5 fruit fly cellular contexts compared by ENCODE assay signal in the genomic region with DNA sequence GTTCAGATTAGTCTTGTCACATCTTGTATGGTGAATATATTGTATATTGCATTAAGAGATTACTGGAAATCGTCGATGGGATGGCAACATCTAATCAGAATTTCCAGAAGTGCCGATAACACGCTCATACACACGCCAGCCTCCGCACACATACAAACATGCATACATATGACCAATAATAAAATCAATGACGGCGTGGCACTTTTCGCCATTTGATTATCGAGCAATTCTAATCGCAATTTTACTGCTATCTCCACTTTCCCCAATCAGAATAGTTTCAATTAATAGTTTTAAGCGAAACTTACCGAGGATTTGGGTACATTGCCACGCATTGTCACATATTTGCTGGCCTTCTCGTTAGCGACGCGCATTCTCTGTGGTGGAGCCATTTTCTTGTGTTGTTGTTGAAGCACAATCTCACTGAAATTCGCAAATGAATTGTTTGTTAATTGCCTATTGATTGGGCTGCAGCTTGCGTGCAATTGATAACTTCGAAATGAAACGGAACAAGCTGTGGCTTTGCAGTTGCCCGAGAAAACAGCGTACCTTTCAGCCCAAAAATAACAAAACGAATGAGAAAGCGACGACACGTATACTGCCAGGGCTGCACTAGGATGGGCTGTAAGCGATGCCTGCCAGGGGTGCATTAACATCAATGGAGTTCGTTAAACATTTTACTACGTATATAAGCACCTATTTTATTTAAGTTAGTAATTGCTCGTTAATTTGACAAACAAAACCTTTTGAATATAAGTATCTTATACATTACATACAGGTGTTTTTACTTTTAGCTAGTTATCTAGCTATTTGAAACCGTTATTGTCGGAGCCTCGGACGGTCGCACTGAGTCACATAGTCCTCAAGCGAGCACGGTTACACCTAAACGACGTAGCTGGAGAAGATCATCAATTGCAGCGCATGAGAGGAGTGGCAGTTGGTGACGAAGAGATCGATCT.
TF ChIP-seq lines count a peak whose summit lies in the region.

A gene (minus strand): TSS at position 601 of the 956 bp plus-strand sequence.
A gene (plus strand): TSS at position 644 of the 956 bp plus-strand sequence.

TF ChIP-seq in whole organism, adult, 20 proteins besides CTCF, POLR2A, EP300 and RAD21 (continued from another document):
- peak; percentile 91 for TF ChIP-seq ovo (GFP tag; optimal IDR thresholded peaks at IDR 0.05; lab: Kevin White, UChicago)
- TF ChIP-seq CG5204 (GFP tag; optimal IDR thresholded peaks at IDR 0.05; lab: Kevin White, UChicago), result peak; percentile 82
- TF ChIP-seq CG33017 (tag; optimal IDR thresholded peaks at IDR 0.05; lab: Kevin White, UChicago), result peak; percentile 62
- peak; percentile 81 for TF ChIP-seq CG14711 (tag; optimal IDR thresholded peaks at IDR 0.05; lab: Kevin White, UChicago)
- TF ChIP-seq CG7101 (tag; optimal IDR thresholded peaks at IDR 0.05; lab: Kevin White, UChicago), result peak; percentile 88

TF ChIP-seq in whole organism, embryonic, 481 proteins besides CTCF, POLR2A, EP300 and RAD21 (continued from another document and continues in another):
- TF ChIP-seq Sin3A (optimal IDR thresholded peaks at IDR 0.05; lab: Kevin White, UChicago) (peak; percentile 92), Bteb2 (GFP tag; optimal IDR thresholded peaks at IDR 0.05; lab: Kevin White, UChicago) (peak; percentile 79), Awh (GFP tag; IDR thresholded peaks at IDR 0.05; lab: Robert Waterston, UW) (no peak), CG2116 (GFP tag; optimal IDR thresholded peaks at IDR 0.05; lab: Kevin White, UChicago) (peak; percentile 93), tna (GFP tag; IDR thresholded peaks at IDR 0.05; lab: Robert Waterston, UW; ENCODE audit: partially characterized antibody) (no peak), CG2712 (tag; optimal IDR thresholded peaks at IDR 0.05; lab: Kevin White, UChicago) (peak; percentile 85), al (GFP tag; IDR thresholded peaks at IDR 0.05; lab: Robert Waterston, UW) (peak; percentile 73), bowl (GFP tag; IDR thresholded peaks at IDR 0.05; lab: Robert Waterston, UW) (no peak), CG4404 (GFP tag; IDR thresholded peaks at IDR 0.05; lab: Robert Waterston, UW) (peak; percentile 33; the same call in 1 of the 2 replicates), odd (GFP tag; optimal IDR thresholded peaks at IDR 0.05; lab: Kevin White, UChicago) (no peak), CG32767 (GFP tag; IDR thresholded peaks at IDR 0.05; lab: Robert Waterston, UW) (peak; percentile 64), Dll (GFP tag; IDR thresholded peaks at IDR 0.05; lab: Robert Waterston, UW; ENCODE audit: partially characterized antibody) (peak; percentile 43; the same call in 1 of the 4 replicates), fd96Cb (tag; optimal IDR thresholded peaks at IDR 0.05; lab: Kevin White, UChicago) (peak; percentile 57), CG2199 (GFP tag; IDR thresholded peaks at IDR 0.05; lab: Robert Waterston, UW) (0 out of 3 replicates have a peak, but pooled peaks have one; percentile 32), Ptx1 (GFP tag; IDR thresholded peaks at IDR 0.05; lab: Robert Waterston, UW) (peak; percentile 77), E2f1 (GFP tag; IDR thresholded peaks at IDR 0.05; lab: Robert Waterston, UW) (peak; percentile 53), zfh1 (GFP tag; IDR thresholded peaks at IDR 0.05; lab: Robert Waterston, UW) (peak; percentile 67; the same call in 2 of the 3 replicates), CG1792 (GFP tag; optimal IDR thresholded peaks at IDR 0.05; lab: Kevin White, UChicago) (no peak), lbe (GFP tag; optimal IDR thresholded peaks at IDR 0.05; lab: Kevin White, UChicago) (peak; percentile 73), CG7839 (tag; optimal IDR thresholded peaks at IDR 0.05; lab: Kevin White, UChicago) (no peak), Dek (tag; optimal IDR thresholded peaks at IDR 0.05; lab: Kevin White, UChicago) (peak; percentile 73), gsb (GFP tag; IDR thresholded peaks at IDR 0.05; lab: Robert Waterston, UW) (no peak), gro (GFP tag; optimal IDR thresholded peaks at IDR 0.05; lab: Kevin White, UChicago) (no peak), pho (GFP tag; optimal IDR thresholded peaks at IDR 0.05; lab: Kevin White, UChicago) (peak; percentile 79), Dbx (GFP tag; IDR thresholded peaks at IDR 0.05; lab: Robert Waterston, UW) (peak; percentile 69; the same call in 1 of the 3 replicates), HLH3B (GFP tag; IDR thresholded peaks at IDR 0.05; lab: Robert Waterston, UW) (peak; percentile 54), CG4328 (GFP tag; optimal IDR thresholded peaks at IDR 0.05; lab: Kevin White, UChicago) (peak; percentile 70)

TF ChIP-seq in whole organism, prepupa, 60 proteins besides CTCF, POLR2A, EP300 and RAD21 (continued from another document and continues in another):
- TF ChIP-seq CG16779 (tag; optimal IDR thresholded peaks at IDR 0.05; lab: Kevin White, UChicago), result peak; percentile 34
- no peak for TF ChIP-seq Met (GFP tag; optimal IDR thresholded peaks at IDR 0.05; lab: Kevin White, UChicago)
- TF ChIP-seq topi (GFP tag; optimal IDR thresholded peaks at IDR 0.05; lab: Kevin White, UChicago), result peak; percentile 70
- peak; percentile 78 for TF ChIP-seq CG6792 (GFP tag; optimal IDR thresholded peaks at IDR 0.05; lab: Kevin White, UChicago)
- TF ChIP-seq pdm3 (GFP tag; optimal IDR thresholded peaks at IDR 0.05; lab: Kevin White, UChicago), result no peak
- TF ChIP-seq CG3032 (tag; optimal IDR thresholded peaks at IDR 0.05; lab: Kevin White, UChicago), result peak; percentile 75
- TF ChIP-seq Ets96B (tag; optimal IDR thresholded peaks at IDR 0.05; lab: Kevin White, UChicago), result no peak
- no peak for TF ChIP-seq CG10631 (GFP tag; optimal IDR thresholded peaks at IDR 0.05; lab: Kevin White, UChicago)
- TF ChIP-seq spab (GFP tag; optimal IDR thresholded peaks at IDR 0.05; lab: Kevin White, UChicago), result no peak
- TF ChIP-seq CG34406 (GFP tag; optimal IDR thresholded peaks at IDR 0.05; lab: Kevin White, UChicago), result peak; percentile 50
- peak; percentile 80 for TF ChIP-seq Hr39 (GFP tag; optimal IDR thresholded peaks at IDR 0.05; lab: Kevin White, UChicago)
- no peak for TF ChIP-seq dsx (GFP tag; optimal IDR thresholded peaks at IDR 0.05; lab: Kevin White, UChicago; ENCODE audit: poor library complexity, severe bottlenecking)
- no peak for TF ChIP-seq salr (GFP tag; optimal IDR thresholded peaks at IDR 0.05; lab: Kevin White, UChicago)
- TF ChIP-seq CG3919 (GFP tag; optimal IDR thresholded peaks at IDR 0.05; lab: Kevin White, UChicago), result peak; percentile 84
- TF ChIP-seq Sox15 (GFP tag; optimal IDR thresholded peaks at IDR 0.05; lab: Kevin White, UChicago), result peak; percentile 51
- TF ChIP-seq CG8632 (GFP tag; optimal IDR thresholded peaks at IDR 0.05; lab: Kevin White, UChicago), result no peak
- no peak for TF ChIP-seq CG9139 (GFP tag; optimal IDR thresholded peaks at IDR 0.05; lab: Kevin White, UChicago)
- no peak for TF ChIP-seq Hr4 (GFP tag; optimal IDR thresholded peaks at IDR 0.05; lab: Kevin White, UChicago)
- TF ChIP-seq cyc (GFP tag; optimal IDR thresholded peaks at IDR 0.05; lab: Kevin White, UChicago), result peak; percentile 81
- peak; percentile 45; the same call in 1 of the 2 replicates for TF ChIP-seq CG15336 (GFP tag; IDR thresholded peaks at IDR 0.05; lab: Robert Waterston, UW)
- no peak for TF ChIP-seq CG10669 (GFP tag; optimal IDR thresholded peaks at IDR 0.05; lab: Kevin White, UChicago)
- TF ChIP-seq Gug (GFP tag; IDR thresholded peaks at IDR 0.05; lab: Robert Waterston, UW), result 0 out of 2 replicates have a peak, but pooled peaks have one; percentile 27
- TF ChIP-seq CG32006 (GFP tag; optimal IDR thresholded peaks at IDR 0.05; lab: Kevin White, UChicago), result no peak
- peak; percentile 63 for TF ChIP-seq CG11902 (GFP tag; optimal IDR thresholded peaks at IDR 0.05; lab: Kevin White, UChicago)
- TF ChIP-seq acj6 (GFP tag; optimal IDR thresholded peaks at IDR 0.05; lab: Kevin White, UChicago), result peak; percentile 73
- peak; percentile 38 for TF ChIP-seq Blimp-1 (GFP tag; optimal IDR thresholded peaks at IDR 0.05; lab: Kevin White, UChicago)
- peak; percentile 77 for TF ChIP-seq esn (GFP tag; optimal IDR thresholded peaks at IDR 0.05; lab: Kevin White, UChicago)
- TF ChIP-seq OdsH (GFP tag; optimal IDR thresholded peaks at IDR 0.05; lab: Kevin White, UChicago), result no peak
- peak; percentile 0 for TF ChIP-seq Hr38 (GFP tag; optimal IDR thresholded peaks at IDR 0.05; lab: Kevin White, UChicago)

TF ChIP-seq in whole organism, pupa, 21 proteins besides CTCF, POLR2A, EP300 and RAD21 (continued from another document):
- TF ChIP-seq CG17806 (tag; optimal IDR thresholded peaks at IDR 0.05; lab: Kevin White, UChicago), result peak; percentile 49
- no peak for TF ChIP-seq CG8301 (tag; optimal IDR thresholded peaks at IDR 0.05; lab: Kevin White, UChicago)
- TF ChIP-seq EcR (GFP tag; optimal IDR thresholded peaks at IDR 0.05; lab: Kevin White, UChicago), result peak; percentile 35

TF ChIP-seq in whole organism, wandering third instar larva, 38 proteins besides CTCF, POLR2A, EP300 and RAD21 (continued from another document):
- peak in 1 of 2 experiments; percentile 90 for TF ChIP-seq foxo (GFP tag; optimal IDR thresholded peaks at IDR 0.05; lab: Kevin White, UChicago)
- peak; percentile 81 for TF ChIP-seq br (GFP tag; optimal IDR thresholded peaks at IDR 0.05; lab: Kevin White, UChicago)
- TF ChIP-seq brk (GFP tag; optimal IDR thresholded peaks at IDR 0.05; lab: Kevin White, UChicago), result no peak
- peak; percentile 83 for TF ChIP-seq Myc (optimal IDR thresholded peaks at IDR 0.05; lab: Kevin White, UChicago)
- peak; percentile 97 for TF ChIP-seq CrebA (GFP tag; optimal IDR thresholded peaks at IDR 0.05; lab: Kevin White, UChicago; ENCODE audit: borderline replicate concordance)
- TF ChIP-seq sv (GFP tag; optimal IDR thresholded peaks at IDR 0.05; lab: Kevin White, UChicago), result peak; percentile 69
- TF ChIP-seq fru (GFP tag; optimal IDR thresholded peaks at IDR 0.05; lab: Kevin White, UChicago), result peak; percentile 89
- TF ChIP-seq Mio (GFP tag; optimal IDR thresholded peaks at IDR 0.05; lab: Kevin White, UChicago), result no peak
- no peak for TF ChIP-seq Jra (GFP tag; optimal IDR thresholded peaks at IDR 0.05; lab: Kevin White, UChicago)
- TF ChIP-seq pan (optimal IDR thresholded peaks at IDR 0.05; lab: Kevin White, UChicago), result no peak
- no peak for TF ChIP-seq sage (GFP tag; optimal IDR thresholded peaks at IDR 0.05; lab: Kevin White, UChicago)
- no peak for TF ChIP-seq dsf (GFP tag; optimal IDR thresholded peaks at IDR 0.05; lab: Kevin White, UChicago; ENCODE audit: borderline replicate concordance)
- TF ChIP-seq GATAd (GFP tag; optimal IDR thresholded peaks at IDR 0.05; lab: Kevin White, UChicago), result no peak
- TF ChIP-seq rgr (GFP tag; optimal IDR thresholded peaks at IDR 0.05; lab: Kevin White, UChicago), result peak; percentile 87
- TF ChIP-seq woc (GFP tag; optimal IDR thresholded peaks at IDR 0.05; lab: Kevin White, UChicago), result peak; percentile 88
- TF ChIP-seq Hr78 (GFP tag; optimal IDR thresholded peaks at IDR 0.05; lab: Kevin White, UChicago), result no peak
